Fruit fly (Drosophila melanogaster) whole organism, adult: ENCODE data around the gene lark.

Experiments
- CG11617 ChIP-seq: fragments of 200-800 bp; sonication (Bioruptor generic); optimal IDR thresholded peaks from 2 replicates; lab custom pipeline; 2017; ENCODE audit warnings: mild to moderate bottlenecking, missing biosample characterization, missing genetic modification reagents, missing genetic modification characterization
- CG12768 ChIP-seq: fragments of 200-800 bp; sonication (Bioruptor generic); optimal IDR thresholded peaks from 2 replicates; lab custom pipeline; 2017; ENCODE audit warnings: missing biosample characterization, missing genetic modification characterization, mild to moderate bottlenecking, moderate library complexity, missing genetic modification reagents
- CG14711 ChIP-seq: fragments of 200-800 bp; sonication (Bioruptor generic); optimal IDR thresholded peaks from 2 replicates; lab custom pipeline; 2018; ENCODE audit warnings: missing biosample characterization, mild to moderate bottlenecking, missing genetic modification characterization, moderate library complexity
- CG1620 ChIP-seq: fragments of 200-800 bp; sonication (Bioruptor generic); optimal IDR thresholded peaks from 2 replicates; lab custom pipeline; 2016; ENCODE audit warnings: missing biosample characterization, missing genetic modification characterization
- CG33017 ChIP-seq: fragments of 200-800 bp; sonication (Bioruptor generic); optimal IDR thresholded peaks from 2 replicates; lab custom pipeline; 2018; ENCODE audit warnings: missing biosample characterization, mild to moderate bottlenecking, missing genetic modification characterization, moderate library complexity
- CG5204 ChIP-seq: fragments of 200-800 bp; sonication (Bioruptor generic); optimal IDR thresholded peaks from 2 replicates; lab custom pipeline; 2016; ENCODE audit warnings: missing biosample characterization, missing genetic modification characterization
- CG7045 ChIP-seq: fragments of 200-800 bp; sonication (Bioruptor generic); optimal IDR thresholded peaks from 2 replicates; lab custom pipeline; 2017; ENCODE audit warnings: missing biosample characterization, mild to moderate bottlenecking, missing genetic modification characterization
- CG7101 ChIP-seq: fragments of 200-800 bp; sonication (Bioruptor generic); optimal IDR thresholded peaks from 2 replicates; lab custom pipeline; 2018; ENCODE audit warnings: missing biosample characterization, mild to moderate bottlenecking, missing genetic modification characterization, moderate library complexity
- Clk ChIP-seq: fragments of 200-800 bp; sonication (Bioruptor generic); optimal IDR thresholded peaks from 2 replicates; lab custom pipeline; 2017; ENCODE audit warnings: missing biosample characterization, missing genetic modification characterization
- Crg-1 ChIP-seq: fragments of 200-800 bp; sonication (Bioruptor generic); optimal IDR thresholded peaks from 2 replicates; lab custom pipeline; 2016; ENCODE audit warnings: missing biosample characterization, missing genetic modification characterization
- Hr96 ChIP-seq: fragments of 200-800 bp; sonication (Bioruptor generic); optimal IDR thresholded peaks from 2 replicates; lab custom pipeline; 2016; ENCODE audit warnings: missing biosample characterization, missing genetic modification characterization
- Mnt ChIP-seq: fragments of 200-800 bp; sonication (Bioruptor generic); optimal IDR thresholded peaks from 2 replicates; lab custom pipeline; 2016; ENCODE audit warnings: missing biosample characterization, mild to moderate bottlenecking, missing genetic modification characterization
- bab1 ChIP-seq: fragments of 200-800 bp; sonication (Bioruptor generic); optimal IDR thresholded peaks from 3 replicates; lab custom pipeline; 2019; ENCODE audit warnings: missing biosample characterization, mild to moderate bottlenecking, missing genetic modification characterization, moderate library complexity
- cic ChIP-seq: fragments of 200-800 bp; sonication (Bioruptor generic); optimal IDR thresholded peaks from 2 replicates; lab custom pipeline; 2017; ENCODE audit warnings: missing biosample characterization, mild to moderate bottlenecking, missing genetic modification characterization, moderate library complexity
- cnc ChIP-seq, 2 experiments: fragments of >200 bp; optimal IDR thresholded peaks; 2 replicates each; lab custom pipeline; 2017
- kay ChIP-seq: fragments of 200-800 bp; sonication (Bioruptor generic); peaks from one replicate; lab custom pipeline; 2016; ENCODE audit warnings: missing biosample characterization, missing genetic modification characterization, borderline replicate concordance
- ovo ChIP-seq: fragments of 200-800 bp; sonication (Bioruptor generic); optimal IDR thresholded peaks from 2 replicates; lab custom pipeline; 2016; ENCODE audit warnings: missing biosample characterization, missing genetic modification characterization
- pad ChIP-seq: fragments of 200-800 bp; sonication (Bioruptor generic); optimal IDR thresholded peaks from 3 replicates; lab custom pipeline; 2017; ENCODE audit warnings: missing biosample characterization, missing genetic modification characterization, mild to moderate bottlenecking, moderate library complexity, missing genetic modification reagents
- tj ChIP-seq: fragments of 200-800 bp; sonication (Bioruptor generic); optimal IDR thresholded peaks from 3 replicates; lab custom pipeline; 2017; ENCODE audit warnings: missing biosample characterization, mild to moderate bottlenecking, missing genetic modification characterization, moderate library complexity
- toe ChIP-seq: fragments of 200-800 bp; sonication (Bioruptor generic); optimal IDR thresholded peaks from 2 replicates; lab custom pipeline; 2016; ENCODE audit warnings: missing biosample characterization, missing genetic modification characterization

lark gene

DNA sequence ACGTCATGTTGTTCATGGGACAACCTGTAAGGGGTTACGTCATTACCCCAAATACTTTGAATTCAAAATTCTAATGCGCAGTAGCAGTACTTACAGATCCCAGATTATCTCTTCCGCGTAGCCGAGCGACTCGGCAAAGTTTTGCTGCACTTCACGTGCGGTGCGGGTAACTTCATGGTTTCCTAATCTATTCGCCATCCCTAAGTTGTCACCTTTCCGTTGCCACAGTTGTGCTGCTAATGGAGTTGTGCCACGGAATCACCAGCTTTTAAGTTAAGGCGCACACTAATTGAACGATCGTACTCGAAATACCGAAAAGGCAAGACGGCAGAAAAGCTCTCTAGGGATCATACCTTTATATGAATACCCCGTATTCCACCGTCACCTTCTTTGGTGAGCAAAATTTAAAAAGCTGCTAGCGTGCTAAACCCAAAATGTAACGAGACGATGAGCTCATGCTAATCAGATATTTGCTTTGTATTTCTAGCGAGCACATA, 20.8 kb downstream of the lark start, which contains the start of gene pst:
Gene pst, minus strand, starts transcription at position 437 of the 497 bp plus-strand sequence.
- TF ChIP-seq Crg-1 (GFP tag; lab: Kevin White, UChicago), result no peak
- no peak for TF ChIP-seq Clk (GFP tag; lab: Kevin White, UChicago)
- peak; percentile 39 for TF ChIP-seq CG11617 (GFP tag; lab: Kevin White, UChicago)
- TF ChIP-seq toe (GFP tag; lab: Kevin White, UChicago), result no peak
- peak; percentile 53 for TF ChIP-seq Hr96 (GFP tag; lab: Kevin White, UChicago)
- TF ChIP-seq pad (GFP tag; lab: Kevin White, UChicago), result no peak
- peak; percentile 56 for TF ChIP-seq Mnt (GFP tag; lab: Kevin White, UChicago)
- TF ChIP-seq CG14711 (tag; lab: Kevin White, UChicago), result no peak
- TF ChIP-seq ovo (GFP tag; lab: Kevin White, UChicago), result no peak
- TF ChIP-seq CG1620 (GFP tag; lab: Kevin White, UChicago), result peak; percentile 46
- TF ChIP-seq cic, result no peak
- peak; percentile 10 for TF ChIP-seq bab1 (GFP tag; lab: Kevin White, UChicago)
- peak; percentile 12 for TF ChIP-seq CG33017
- TF ChIP-seq cnc (optimal IDR thresholded peaks at IDR 0.05; lab: Kevin White, UChicago), result no peak
- peak; percentile 43 for TF ChIP-seq CG7101
- TF ChIP-seq CG7045 (GFP tag; lab: Kevin White, UChicago), result no peak
- no peak for TF ChIP-seq CG12768
- TF ChIP-seq kay (GFP tag; lab: Kevin White, UChicago), result no peak
- TF ChIP-seq CG5204 (GFP tag; lab: Kevin White, UChicago), result no peak

DNA sequence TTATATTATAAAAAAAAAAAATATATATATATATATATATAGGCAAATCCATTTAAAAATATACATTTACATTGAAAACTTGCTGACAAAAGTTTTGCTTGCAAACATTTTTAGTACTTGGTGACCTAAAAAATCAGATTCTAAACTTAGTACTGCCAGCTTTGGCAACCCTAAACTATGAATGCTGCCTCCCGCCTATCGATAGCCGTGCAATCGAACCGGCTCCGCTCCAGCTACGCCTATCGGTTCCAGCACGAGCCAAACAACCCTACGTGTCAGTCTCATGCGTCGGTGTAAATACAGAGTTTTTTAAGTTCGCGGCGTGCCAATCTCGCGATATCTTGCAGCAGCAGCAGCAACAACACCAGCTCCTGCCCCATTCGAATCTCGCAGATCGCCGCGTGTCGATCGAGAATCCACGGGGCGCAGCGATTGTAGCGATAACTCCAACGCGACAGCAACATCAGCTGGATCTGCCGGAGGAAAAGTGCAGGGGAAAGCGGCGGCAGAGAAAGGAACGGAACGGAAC, 21.3 kb downstream of the lark start, which contains the start of gene Sec63:
Gene Sec63, plus strand, starts transcription at position 238 of the 529 bp plus-strand sequence.
- TF ChIP-seq CG14711 (tag; lab: Kevin White, UChicago), result peak; percentile 98
- peak; percentile 40 for TF ChIP-seq CG1620 (GFP tag; lab: Kevin White, UChicago)
- peak; percentile 42 for TF ChIP-seq pad (GFP tag; lab: Kevin White, UChicago)
- TF ChIP-seq Mnt (GFP tag; lab: Kevin White, UChicago), result peak; percentile 12
- TF ChIP-seq cic, result no peak
- no peak for TF ChIP-seq Clk (GFP tag; lab: Kevin White, UChicago)
- peak; percentile 46 for TF ChIP-seq Hr96 (GFP tag; lab: Kevin White, UChicago)
- TF ChIP-seq ovo (GFP tag; lab: Kevin White, UChicago), result peak; percentile 49
- TF ChIP-seq CG11617 (GFP tag; lab: Kevin White, UChicago), result peak; percentile 5
- no peak for TF ChIP-seq kay (GFP tag; lab: Kevin White, UChicago)

DNA sequence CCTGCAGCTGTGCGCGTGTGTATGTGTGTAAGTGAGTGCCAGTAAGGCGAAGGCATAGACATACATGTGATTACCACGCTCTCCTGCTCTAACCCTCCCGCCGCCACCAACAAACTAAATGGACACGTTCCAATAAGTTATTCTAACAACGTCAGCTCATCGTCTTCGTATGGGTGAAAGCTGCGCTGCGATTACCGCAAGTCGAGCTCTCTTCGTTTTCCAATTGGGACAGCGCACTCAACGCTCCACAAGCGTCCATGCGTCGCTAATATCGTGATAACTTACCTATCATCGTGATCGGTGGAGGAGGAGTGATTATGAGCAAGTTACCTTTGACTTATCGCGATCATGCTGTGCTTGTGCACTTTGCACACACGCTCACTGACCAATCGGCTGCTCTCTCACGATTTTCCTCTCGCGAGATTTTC, 22.0 kb downstream of the lark start:
- TF ChIP-seq Clk (GFP tag; lab: Kevin White, UChicago) (no peak), CG7101 (peak; percentile 27), CG12768 (peak; percentile 71), CG1620 (GFP tag; lab: Kevin White, UChicago) (no peak), cic (peak; percentile 86), tj (GFP tag; lab: Kevin White, UChicago) (peak; percentile 88), Mnt (GFP tag; lab: Kevin White, UChicago) (peak; percentile 93), CG33017 (peak; percentile 70), CG11617 (GFP tag; lab: Kevin White, UChicago) (no peak), CG14711 (tag; lab: Kevin White, UChicago) (no peak), Hr96 (GFP tag; lab: Kevin White, UChicago) (no peak), CG5204 (GFP tag; lab: Kevin White, UChicago) (no peak), kay (GFP tag; lab: Kevin White, UChicago) (no peak), ovo (GFP tag; lab: Kevin White, UChicago) (peak; percentile 26), pad (GFP tag; lab: Kevin White, UChicago) (peak; percentile 57), CG7045 (GFP tag; lab: Kevin White, UChicago) (peak; percentile 32), bab1 (GFP tag; lab: Kevin White, UChicago) (peak; percentile 52), toe (GFP tag; lab: Kevin White, UChicago) (no peak), Crg-1 (GFP tag; lab: Kevin White, UChicago) (no peak), cnc (optimal IDR thresholded peaks at IDR 0.05; lab: Kevin White, UChicago) (no peak)

DNA sequence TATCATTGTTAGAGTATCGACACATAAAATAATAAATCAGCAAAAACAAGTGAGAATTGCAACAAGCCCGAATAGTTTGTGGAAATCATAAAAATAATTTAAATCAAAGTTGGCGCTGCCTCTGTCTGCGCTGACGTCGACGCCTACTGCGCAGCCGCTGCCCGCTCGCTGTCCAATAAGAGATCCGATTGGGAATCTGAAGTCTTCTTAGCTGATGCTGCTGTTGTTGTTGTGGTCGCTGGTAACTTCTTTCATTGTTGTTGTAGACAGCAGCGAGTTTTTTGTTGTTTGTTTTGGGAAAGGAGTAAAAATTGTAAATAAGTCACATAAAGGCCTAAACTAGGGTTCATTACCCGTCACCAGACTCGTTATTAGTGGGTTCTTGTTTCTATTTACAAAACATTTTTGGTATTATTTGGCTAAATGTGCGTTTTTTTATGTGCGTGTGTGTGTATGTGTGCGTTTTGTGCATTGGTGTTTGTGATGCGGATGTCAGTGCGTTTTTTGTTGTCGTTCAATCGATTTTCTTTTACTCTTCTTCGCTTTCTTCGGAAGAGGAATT, 25.7 kb downstream of the lark start:
- no peak for TF ChIP-seq Hr96 (GFP tag; lab: Kevin White, UChicago)
- TF ChIP-seq CG14711 (tag; lab: Kevin White, UChicago), result no peak
- no peak for TF ChIP-seq cnc (optimal IDR thresholded peaks at IDR 0.05; lab: Kevin White, UChicago)
- TF ChIP-seq CG12768, result no peak
- no peak for TF ChIP-seq pad (GFP tag; lab: Kevin White, UChicago)

dm6 chr3L:7367798-7368678, 29.0 kb downstream of the lark start:
- TF ChIP-seq CG5204 (GFP tag; lab: Kevin White, UChicago) (no peak), CG11617 (GFP tag; lab: Kevin White, UChicago) (peak; percentile 5), Mnt (GFP tag; lab: Kevin White, UChicago) (peak; percentile 44), bab1 (GFP tag; lab: Kevin White, UChicago) (no peak), Hr96 (GFP tag; lab: Kevin White, UChicago) (no peak), CG7101 (no peak), CG1620 (GFP tag; lab: Kevin White, UChicago) (no peak), toe (GFP tag; lab: Kevin White, UChicago) (no peak), pad (GFP tag; lab: Kevin White, UChicago) (peak; percentile 99), cnc (optimal IDR thresholded peaks at IDR 0.05; lab: Kevin White, UChicago) (no peak), kay (GFP tag; lab: Kevin White, UChicago) (peak; percentile 92), Clk (GFP tag; lab: Kevin White, UChicago) (no peak), tj (GFP tag; lab: Kevin White, UChicago) (no peak), cic (peak; percentile 50), CG14711 (tag; lab: Kevin White, UChicago) (no peak), CG12768 (no peak), ovo (GFP tag; lab: Kevin White, UChicago) (peak; percentile 91), CG7045 (GFP tag; lab: Kevin White, UChicago) (no peak), Crg-1 (GFP tag; lab: Kevin White, UChicago) (peak; percentile 7), CG33017 (no peak)
